2 fruit fly cellular contexts compared by ENCODE assay signal in genomic region chr3R:19642893-19643270, dm6.
TF ChIP-seq lines count a peak whose summit lies in the region.

No protein-coding gene starts in this region.

TF ChIP-seq in whole organism, adult, 20 proteins besides CTCF, POLR2A, EP300 and RAD21 (continued from another document):
- no peak for TF ChIP-seq CG12768 (GFP tag; optimal IDR thresholded peaks at IDR 0.05; lab: Kevin White, UChicago)
TF ChIP-seq in whole organism, adult: peak in this region for 6.

TF ChIP-seq in whole organism, embryonic, 481 proteins besides CTCF, POLR2A, EP300 and RAD21 (continued from another document):
- TF ChIP-seq CG8290 (GFP tag; optimal IDR thresholded peaks at IDR 0.05; lab: Kevin White, UChicago) (no peak), CG8290 (tag; optimal IDR thresholded peaks at IDR 0.05; lab: Kevin White, UChicago) (peak in 1 of 2 experiments; percentile 13), vvl (GFP tag; IDR thresholded peaks at IDR 0.05; lab: Robert Waterston, UW) (peak; percentile 39; the same call in 1 of the 2 replicates), CG34224 (GFP tag; IDR thresholded peaks at IDR 0.05; lab: Robert Waterston, UW; ENCODE audit: partially characterized antibody) (peak; percentile 62), CG9797 (GFP tag; optimal IDR thresholded peaks at IDR 0.05; lab: Kevin White, UChicago) (no peak), CG6791 (GFP tag; IDR thresholded peaks at IDR 0.05; lab: Robert Waterston, UW; ENCODE audit: partially characterized antibody) (peak; percentile 91), chinmo (GFP tag; IDR thresholded peaks at IDR 0.05; lab: Robert Waterston, UW; ENCODE audit: partially characterized antibody) (peak; percentile 80; the same call in 3 of the 4 replicates), gro (GFP tag; optimal IDR thresholded peaks at IDR 0.05; lab: Kevin White, UChicago) (peak; percentile 19), zfh1 (GFP tag; IDR thresholded peaks at IDR 0.05; lab: Robert Waterston, UW) (peak; percentile 42; the same call in 1 of the 3 replicates), CG12659 (GFP tag; optimal IDR thresholded peaks at IDR 0.05; lab: Kevin White, UChicago) (peak; percentile 12), CG18619 (GFP tag; optimal IDR thresholded peaks at IDR 0.05; lab: Kevin White, UChicago) (no peak), unc-4 (GFP tag; IDR thresholded peaks at IDR 0.05; lab: Robert Waterston, UW; ENCODE audit: partially characterized antibody) (peak; percentile 64), CG17612 (GFP tag; IDR thresholded peaks at IDR 0.05; lab: Robert Waterston, UW) (no peak), CG42726 (GFP tag; IDR thresholded peaks at IDR 0.05; lab: Robert Waterston, UW; ENCODE audit: partially characterized antibody) (peak; percentile 52; the same call in 1 of the 2 replicates), amos (GFP tag; IDR thresholded peaks at IDR 0.05; lab: Robert Waterston, UW; ENCODE audit: partially characterized antibody) (peak; percentile 76; the same call in 1 of the 2 replicates), ssp (GFP tag; IDR thresholded peaks at IDR 0.05; lab: Robert Waterston, UW) (no peak), Mad (GFP tag; optimal IDR thresholded peaks at IDR 0.05; lab: Kevin White, UChicago) (no peak), CG17568 (GFP tag; optimal IDR thresholded peaks at IDR 0.05; lab: Kevin White, UChicago) (no peak), CG12236 (GFP tag; optimal IDR thresholded peaks at IDR 0.05; lab: Kevin White, UChicago) (no peak), CG2120 (GFP tag; optimal IDR thresholded peaks at IDR 0.05; lab: Kevin White, UChicago) (peak; percentile 27), CG13287 (GFP tag; IDR thresholded peaks at IDR 0.05; lab: Robert Waterston, UW; ENCODE audit: partially characterized antibody) (peak; percentile 80), sens (GFP tag; lab: Kevin White, UChicago) (peak; percentile 87), CG8089 (GFP tag; optimal IDR thresholded peaks at IDR 0.05; lab: Kevin White, UChicago) (no peak), CG12155 (GFP tag; optimal IDR thresholded peaks at IDR 0.05; lab: Kevin White, UChicago) (peak; percentile 76), ci (GFP tag; IDR thresholded peaks at IDR 0.05; lab: Robert Waterston, UW) (no peak), Sox102F (GFP tag; optimal IDR thresholded peaks at IDR 0.05; lab: Kevin White, UChicago) (no peak), hbn (GFP tag; IDR thresholded peaks at IDR 0.05; lab: Robert Waterston, UW; ENCODE audit: partially characterized antibody) (peak; percentile 70), sna (GFP tag; IDR thresholded peaks at IDR 0.05; lab: Robert Waterston, UW; ENCODE audit: partially characterized antibody) (peak; percentile 82), CG4730 (GFP tag; IDR thresholded peaks at IDR 0.05; lab: Robert Waterston, UW) (no peak), vnd (GFP tag; IDR thresholded peaks at IDR 0.05; lab: Robert Waterston, UW; ENCODE audit: partially characterized antibody) (peak; percentile 67; the same call in 1 of the 3 replicates), Trl (optimal IDR thresholded peaks at IDR 0.05; lab: Kevin White, UChicago) (no peak), Trl (GFP tag; optimal IDR thresholded peaks at IDR 0.05; lab: Kevin White, UChicago) (peak; percentile 1), Dp (GFP tag; optimal IDR thresholded peaks at IDR 0.05; lab: Kevin White, UChicago) (peak; percentile 47), CG31224 (GFP tag; IDR thresholded peaks at IDR 0.05; lab: Robert Waterston, UW) (no peak), CG17361 (GFP tag; IDR thresholded peaks at IDR 0.05; lab: Robert Waterston, UW) (peak; percentile 47; the same call in 1 of the 3 replicates), tna (GFP tag; IDR thresholded peaks at IDR 0.05; lab: Robert Waterston, UW; ENCODE audit: partially characterized antibody) (peak; percentile 36), jumu (GFP tag; optimal IDR thresholded peaks at IDR 0.05; lab: Kevin White, UChicago) (no peak), CG14860 (GFP tag; IDR thresholded peaks at IDR 0.05; lab: Robert Waterston, UW; ENCODE audit: partially characterized antibody) (peak; percentile 68), Pdp1 (GFP tag; optimal IDR thresholded peaks at IDR 0.05; lab: Kevin White, UChicago) (peak in 1 of 2 experiments; percentile 7), inv (GFP tag; IDR thresholded peaks at IDR 0.05; lab: Robert Waterston, UW; ENCODE audit: partially characterized antibody) (peak; percentile 53), mld (GFP tag; IDR thresholded peaks at IDR 0.05; lab: Robert Waterston, UW; ENCODE audit: partially characterized antibody) (peak; percentile 67; the same call in 2 of the 3 replicates), CG2116 (GFP tag; optimal IDR thresholded peaks at IDR 0.05; lab: Kevin White, UChicago) (peak; percentile 47), Camta (GFP tag; optimal IDR thresholded peaks at IDR 0.05; lab: Kevin White, UChicago) (peak; percentile 11), CG7786 (GFP tag; optimal IDR thresholded peaks at IDR 0.05; lab: Kevin White, UChicago) (peak; percentile 1), bab2 (GFP tag; optimal IDR thresholded peaks at IDR 0.05; lab: Kevin White, UChicago) (peak; percentile 16), fd3F (GFP tag; optimal IDR thresholded peaks at IDR 0.05; lab: Kevin White, UChicago) (no peak), ato (GFP tag; IDR thresholded peaks at IDR 0.05; lab: Robert Waterston, UW; ENCODE audit: partially characterized antibody) (peak; percentile 76), Hmr (GFP tag; optimal IDR thresholded peaks at IDR 0.05; lab: Kevin White, UChicago) (peak; percentile 11), CG11723 (GFP tag; optimal IDR thresholded peaks at IDR 0.05; lab: Kevin White, UChicago) (peak; percentile 14), Mrtf (GFP tag; IDR thresholded peaks at IDR 0.05; lab: Robert Waterston, UW) (0 out of 3 replicates have a peak, but pooled peaks have one; percentile 26), trem (tag; optimal IDR thresholded peaks at IDR 0.05; lab: Kevin White, UChicago) (no peak), CG12219 (GFP tag; optimal IDR thresholded peaks at IDR 0.05; lab: Kevin White, UChicago) (no peak), CG10543 (GFP tag; optimal IDR thresholded peaks at IDR 0.05; lab: Kevin White, UChicago) (no peak), Lhr (GFP tag; optimal IDR thresholded peaks at IDR 0.05; lab: Kevin White, UChicago) (peak; percentile 1), TFAM (GFP tag; optimal IDR thresholded peaks at IDR 0.05; lab: Kevin White, UChicago) (no peak), jing (GFP tag; optimal IDR thresholded peaks at IDR 0.05; lab: Kevin White, UChicago) (no peak), CG17802 (tag; optimal IDR thresholded peaks at IDR 0.05; lab: Kevin White, UChicago) (no peak), E2f2 (GFP tag; IDR thresholded peaks at IDR 0.05; lab: Robert Waterston, UW) (peak; percentile 70), sc (optimal IDR thresholded peaks at IDR 0.05; lab: Kevin White, UChicago) (no peak), sc (GFP tag; optimal IDR thresholded peaks at IDR 0.05; lab: Kevin White, UChicago) (no peak), CG16813 (GFP tag; IDR thresholded peaks at IDR 0.05; lab: Robert Waterston, UW; ENCODE audit: partially characterized antibody) (peak; percentile 69), CG13624 (GFP tag; optimal IDR thresholded peaks at IDR 0.05; lab: Kevin White, UChicago) (peak; percentile 35), Bdp1 (GFP tag; optimal IDR thresholded peaks at IDR 0.05; lab: Kevin White, UChicago) (no peak), slbo (GFP tag; IDR thresholded peaks at IDR 0.05; lab: Robert Waterston, UW) (peak; percentile 21; the same call in 1 of the 2 replicates), HLH4C (GFP tag; IDR thresholded peaks at IDR 0.05; lab: Robert Waterston, UW; ENCODE audit: partially characterized antibody) (peak; percentile 53; the same call in 1 of the 3 replicates), Dll (GFP tag; IDR thresholded peaks at IDR 0.05; lab: Robert Waterston, UW; ENCODE audit: partially characterized antibody) (peak; percentile 81), CG10366 (GFP tag; IDR thresholded peaks at IDR 0.05; lab: Robert Waterston, UW) (peak; percentile 11; the same call in 1 of the 2 replicates), Drgx (GFP tag; IDR thresholded peaks at IDR 0.05; lab: Robert Waterston, UW) (no peak), Myb (GFP tag; optimal IDR thresholded peaks at IDR 0.05; lab: Kevin White, UChicago) (peak; percentile 2), Scr (GFP tag; IDR thresholded peaks at IDR 0.05; lab: Robert Waterston, UW; ENCODE audit: partially characterized antibody) (peak; percentile 77), D19B (GFP tag; optimal IDR thresholded peaks at IDR 0.05; lab: Kevin White, UChicago) (no peak), pzg (GFP tag; optimal IDR thresholded peaks at IDR 0.05; lab: Kevin White, UChicago) (peak; percentile 36), sob (GFP tag; IDR thresholded peaks at IDR 0.05; lab: Robert Waterston, UW) (peak; percentile 70), CG5953 (GFP tag; IDR thresholded peaks at IDR 0.05; lab: Robert Waterston, UW) (no peak), phol (tag; optimal IDR thresholded peaks at IDR 0.05; lab: Kevin White, UChicago) (peak; percentile 7), CG10267 (tag; optimal IDR thresholded peaks at IDR 0.05; lab: Kevin White, UChicago) (peak; percentile 87), CG3847 (GFP tag; IDR thresholded peaks at IDR 0.05; lab: Robert Waterston, UW) (0 out of 2 replicates have a peak, but pooled peaks have one; percentile 12), HmgZ (tag; optimal IDR thresholded peaks at IDR 0.05; lab: Kevin White, UChicago) (no peak), CG9437 (GFP tag; optimal IDR thresholded peaks at IDR 0.05; lab: Kevin White, UChicago) (peak; percentile 25), Sin3A (optimal IDR thresholded peaks at IDR 0.05; lab: Kevin White, UChicago) (peak; percentile 14), hb (GFP tag; IDR thresholded peaks at IDR 0.05; lab: Robert Waterston, UW; ENCODE audit: partially characterized antibody) (peak; percentile 69; the same call in 2 of the 3 replicates), CG18262 (tag; optimal IDR thresholded peaks at IDR 0.05; lab: Kevin White, UChicago) (no peak), pan (optimal IDR thresholded peaks at IDR 0.05; lab: Kevin White, UChicago) (no peak), pan (GFP tag; optimal IDR thresholded peaks at IDR 0.05 in 1 of 2, IDR thresholded peaks at IDR 0.05 in 1 of 2) (peak in 1 of 2 experiments; percentile 31), CG18011 (GFP tag; optimal IDR thresholded peaks at IDR 0.05; lab: Kevin White, UChicago) (peak; percentile 84), lab (GFP tag; optimal IDR thresholded peaks at IDR 0.05; lab: Kevin White, UChicago) (peak; percentile 21), nerfin-1 (tag; optimal IDR thresholded peaks at IDR 0.05; lab: Kevin White, UChicago) (no peak), Opbp (GFP tag; IDR thresholded peaks at IDR 0.05; lab: Robert Waterston, UW; ENCODE audit: partially characterized antibody) (peak; percentile 74; the same call in 2 of the 3 replicates), nau (GFP tag; optimal IDR thresholded peaks at IDR 0.05; lab: Kevin White, UChicago) (no peak), Fer3 (tag; optimal IDR thresholded peaks at IDR 0.05; lab: Kevin White, UChicago) (peak; percentile 25), stwl (tag; optimal IDR thresholded peaks at IDR 0.05; lab: Kevin White, UChicago) (peak; percentile 97), zen2 (GFP tag; IDR thresholded peaks at IDR 0.05; lab: Robert Waterston, UW; ENCODE audit: partially characterized antibody) (peak; percentile 84), usp (GFP tag; optimal IDR thresholded peaks at IDR 0.05; lab: Kevin White, UChicago) (no peak), CG34422 (GFP tag; IDR thresholded peaks at IDR 0.05; lab: Robert Waterston, UW) (0 out of 3 replicates have a peak, but pooled peaks have one; percentile 7), CG11247 (GFP tag; IDR thresholded peaks at IDR 0.05; lab: Robert Waterston, UW) (no peak), B-H2 (GFP tag; optimal IDR thresholded peaks at IDR 0.05; lab: Kevin White, UChicago) (peak; percentile 8), Bgb (GFP tag; IDR thresholded peaks at IDR 0.05; lab: Robert Waterston, UW; ENCODE audit: partially characterized antibody) (peak; percentile 85), Chrac-16 (GFP tag; optimal IDR thresholded peaks at IDR 0.05; lab: Kevin White, UChicago) (no peak), unpg (GFP tag; optimal IDR thresholded peaks at IDR 0.05; lab: Kevin White, UChicago) (no peak), bbx (GFP tag; IDR thresholded peaks at IDR 0.05; lab: Robert Waterston, UW; ENCODE audit: partially characterized antibody) (peak; percentile 88), row (GFP tag; IDR thresholded peaks at IDR 0.05; lab: Robert Waterston, UW) (peak; percentile 40; the same call in 2 of the 3 replicates), Doc3 (GFP tag; IDR thresholded peaks at IDR 0.05; lab: Robert Waterston, UW; ENCODE audit: partially characterized antibody) (peak; percentile 81), Hr3 (GFP tag; optimal IDR thresholded peaks at IDR 0.05; lab: Kevin White, UChicago) (no peak), CG9932 (GFP tag; IDR thresholded peaks at IDR 0.05; lab: Robert Waterston, UW) (peak; percentile 43), crp (GFP tag; optimal IDR thresholded peaks at IDR 0.05; lab: Kevin White, UChicago) (peak; percentile 19 to 79), NfI (GFP tag; optimal IDR thresholded peaks at IDR 0.05; lab: Kevin White, UChicago) (no peak), CG7963 (GFP tag; IDR thresholded peaks at IDR 0.05; lab: Robert Waterston, UW; ENCODE audit: partially characterized antibody) (peak; percentile 69; the same call in 2 of the 3 replicates), E2f1 (GFP tag; IDR thresholded peaks at IDR 0.05; lab: Robert Waterston, UW) (peak; percentile 23; the same call in 1 of the 2 replicates), Sry-δ (GFP tag; optimal IDR thresholded peaks at IDR 0.05; lab: Kevin White, UChicago) (peak; percentile 57), BEAF-32 (GFP tag; optimal IDR thresholded peaks at IDR 0.05; lab: Kevin White, UChicago) (peak; percentile 75), Rfx (GFP tag; IDR thresholded peaks at IDR 0.05; lab: Robert Waterston, UW) (peak; percentile 59; the same call in 1 of the 2 replicates), lbe (GFP tag; optimal IDR thresholded peaks at IDR 0.05; lab: Kevin White, UChicago) (peak; percentile 41)
